Worm (Caenorhabditis elegans): ENCODE data around the gene dct-13.

dct-13 gene

ce11 chrIV:17005734-17006133 is 19.2 kb downstream of the dct-13 start:
- no peak for TF ChIP-seq tbx-2 (tag; optimal IDR thresholded peaks at IDR 0.05)
- TF ChIP-seq ceh-28 (tag; optimal IDR thresholded peaks at IDR 0.05), result peak; percentile 90

DNA sequence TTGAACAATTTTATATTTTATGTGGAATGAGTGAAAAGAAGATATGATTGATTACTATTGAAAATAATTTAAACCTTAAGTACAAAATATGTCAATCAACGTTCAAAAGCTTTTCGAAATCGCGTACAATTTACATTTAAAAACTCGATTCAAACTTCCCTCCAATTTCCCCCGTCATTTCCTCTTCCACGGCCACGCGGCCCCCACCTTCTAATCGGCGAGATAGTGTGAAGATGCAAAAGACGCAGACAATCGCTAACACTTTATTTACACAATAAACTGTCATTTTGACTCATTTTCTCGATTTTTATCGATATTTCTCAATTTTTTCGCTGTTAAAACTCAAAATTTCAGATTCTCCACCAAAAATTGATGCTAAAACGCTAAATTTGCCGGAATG is 29.5 kb downstream of the dct-13 start, which contains the start of gene rom-4:
TSS of gene rom-4 (plus strand) at position 398 of the 400 bp plus-strand sequence.
- TF ChIP-seq hmg-11 (tag; optimal IDR thresholded peaks at IDR 0.05) (peak; percentile 54), ceh-9 (tag; optimal IDR thresholded peaks at IDR 0.05) (no peak), eor-1 (tag; optimal IDR thresholded peaks at IDR 0.05) (no peak), elt-1 (tag; optimal IDR thresholded peaks at IDR 0.05) (no peak), egl-27 (tag; optimal IDR thresholded peaks at IDR 0.05) (no peak), lin-15B (tag; optimal IDR thresholded peaks at IDR 0.05) (peak; percentile 59), sea-2 (GFP tag; optimal IDR thresholded peaks at IDR 0.05) (no peak), ceh-16 (tag; optimal IDR thresholded peaks at IDR 0.05) (no peak), ceh-82 (tag; optimal IDR thresholded peaks at IDR 0.05) (no peak), nfya-1 (tag; optimal IDR thresholded peaks at IDR 0.05; ENCODE audit: insufficient read depth) (peak; percentile 72), unc-62 (GFP tag; optimal IDR thresholded peaks at IDR 0.05) (no peak), nhr-76 (tag; optimal IDR thresholded peaks at IDR 0.05) (no peak), nhr-25 (tag; optimal IDR thresholded peaks at IDR 0.05) (peak; percentile 45), aly-2 (tag; optimal IDR thresholded peaks at IDR 0.05) (no peak), jun-1 (tag; optimal IDR thresholded peaks at IDR 0.05) (no peak), nhr-23 (tag; optimal IDR thresholded peaks at IDR 0.05) (peak; percentile 42), nhr-77 (tag; optimal IDR thresholded peaks at IDR 0.05) (no peak), tbx-2 (tag; optimal IDR thresholded peaks at IDR 0.05) (no peak), ztf-11 (tag; optimal IDR thresholded peaks at IDR 0.05) (no peak), ceh-28 (tag; optimal IDR thresholded peaks at IDR 0.05) (peak; percentile 36), lsy-12 (tag; optimal IDR thresholded peaks at IDR 0.05) (no peak), nhr-43 (tag; optimal IDR thresholded peaks at IDR 0.05; ENCODE audit: poor library complexity, severe bottlenecking) (no peak), unc-39 (tag; optimal IDR thresholded peaks at IDR 0.05) (no peak), egl-5 (tag; optimal IDR thresholded peaks at IDR 0.05) (peak; percentile 34), lin-39 (tag; optimal IDR thresholded peaks at IDR 0.05) (peak; percentile 17), R02D3.7 (tag; optimal IDR thresholded peaks at IDR 0.05) (no peak), elt-2 (tag; optimal IDR thresholded peaks at IDR 0.05) (no peak), fkh-10 (GFP tag; optimal IDR thresholded peaks at IDR 0.05) (no peak), mml-1 (tag; optimal IDR thresholded peaks at IDR 0.05) (no peak), fos-1 (tag; optimal IDR thresholded peaks at IDR 0.05) (no peak), pha-4 (tag; optimal IDR thresholded peaks at IDR 0.05) (peak; percentile 92), snpc-4 (tag; optimal IDR thresholded peaks at IDR 0.05) (peak; percentile 91), ZK546.5 (tag; optimal IDR thresholded peaks at IDR 0.05) (no peak), daf-12 (tag; optimal IDR thresholded peaks at IDR 0.05) (no peak), ama-1 (optimal IDR thresholded peaks at IDR 0.05) (no peak), zag-1 (tag; optimal IDR thresholded peaks at IDR 0.05) (no peak), elt-3 (tag; optimal IDR thresholded peaks at IDR 0.05) (no peak), pqm-1 (tag; optimal IDR thresholded peaks at IDR 0.05) (no peak), nhr-67 (tag; optimal IDR thresholded peaks at IDR 0.05) (no peak), mdl-1 (tag; optimal IDR thresholded peaks at IDR 0.05) (no peak), nhr-237 (tag; optimal IDR thresholded peaks at IDR 0.05) (no peak), nhr-12 (tag; optimal IDR thresholded peaks at IDR 0.05) (no peak)

ce11 chrIV:16988397-16988796 is 36.5 kb downstream of the dct-13 start, which contains the start of gene nccd-1:
Gene nccd-1 (plus strand): TSS chrIV:16988697.
- TF ChIP-seq skn-1 (tag; optimal IDR thresholded peaks at IDR 0.05) (no peak), nhr-12 (tag; optimal IDR thresholded peaks at IDR 0.05) (no peak), ztf-11 (tag; optimal IDR thresholded peaks at IDR 0.05) (no peak), eor-1 (tag; optimal IDR thresholded peaks at IDR 0.05) (no peak)

Data from whole organism, L3 larva.